Worm (Caenorhabditis elegans): Measurements from ENCODE around the gene plx-2.

The plx-2 gene

ce11 chrII:14433712-14434352 lies 9.1 kb upstream of the plx-2 start:
- TF ChIP-seq ztf-4 (tag; optimal IDR thresholded peaks at IDR 0.05) (no peak), dsc-1 (tag; optimal IDR thresholded peaks at IDR 0.05) (no peak), unc-130 (tag; optimal IDR thresholded peaks at IDR 0.05) (no peak), ztf-11 (tag; optimal IDR thresholded peaks at IDR 0.05) (peak in 1 of 2 experiments; percentile 0), unc-98 (GFP tag; IDR thresholded peaks at IDR 0.05) (no peak), nhr-19 (GFP tag; conservative IDR thresholded peaks at IDR 0.05) (no peak), mep-1 (tag; optimal IDR thresholded peaks at IDR 0.05) (no peak), ces-1 (GFP tag; optimal IDR thresholded peaks at IDR 0.05) (no peak), efl-1 (optimal IDR thresholded peaks at IDR 0.05) (no peak), efl-1 (GFP tag; optimal IDR thresholded peaks at IDR 0.05 in 1 of 2) (peak in 1 of 2 experiments; percentile 81), lin-39 (tag; optimal IDR thresholded peaks at IDR 0.05) (no peak)

ce11 chrII:14432100-14432499 lies 7.4 kb upstream of the plx-2 start:
- TF ChIP-seq sox-4 (tag; optimal IDR thresholded peaks at IDR 0.05) (no peak), lin-14 (GFP tag; optimal IDR thresholded peaks at IDR 0.05) (peak; percentile 17)

ce11 chrII:14428834-14429233 lies 4.1 kb upstream of the plx-2 start:
- TF ChIP-seq lin-14 (GFP tag; optimal IDR thresholded peaks at IDR 0.05) (no peak), nhr-71 (tag; optimal IDR thresholded peaks at IDR 0.05) (no peak), zip-4 (GFP tag; optimal IDR thresholded peaks at IDR 0.05) (no peak), isw-1 (GFP tag; IDR thresholded peaks at IDR 0.05) (no peak), mep-1 (tag; optimal IDR thresholded peaks at IDR 0.05) (no peak), nhr-76 (tag; optimal IDR thresholded peaks at IDR 0.05) (no peak), egl-13 (tag; optimal IDR thresholded peaks at IDR 0.05) (no peak), unc-130 (tag; optimal IDR thresholded peaks at IDR 0.05) (no peak), efl-1 (optimal IDR thresholded peaks at IDR 0.05) (no peak), efl-1 (GFP tag; optimal IDR thresholded peaks at IDR 0.05 in 1 of 2) (no peak), ceh-63 (GFP tag; optimal IDR thresholded peaks at IDR 0.05) (no peak), nhr-28 (tag; optimal IDR thresholded peaks at IDR 0.05) (no peak), jun-1 (tag; optimal IDR thresholded peaks at IDR 0.05) (no peak), swsn-7 (tag; optimal IDR thresholded peaks at IDR 0.05) (no peak), fkh-10 (GFP tag; optimal IDR thresholded peaks at IDR 0.05) (no peak), fkh-4 (tag; optimal IDR thresholded peaks at IDR 0.05; ENCODE audit: borderline replicate concordance) (no peak), ets-5 (GFP tag; IDR thresholded peaks at IDR 0.05) (no peak), elt-3 (tag; optimal IDR thresholded peaks at IDR 0.05) (no peak), nhr-84 (tag; optimal IDR thresholded peaks at IDR 0.05) (no peak)

- TF ChIP-seq C04F5.9 (tag; optimal IDR thresholded peaks at IDR 0.05), result no peak
- TF ChIP-seq unc-30 (tag; optimal IDR thresholded peaks at IDR 0.05), result peak; percentile 52
- TF ChIP-seq lin-14 (GFP tag; optimal IDR thresholded peaks at IDR 0.05), result peak; percentile 56
Observed at ce11 chrII:14427714-14428113, 3.0 kb upstream of the plx-2 start.

ce11 chrII:14416988-14417387 lies 7.7 kb downstream of the plx-2 start:
- TF ChIP-seq efl-1 (optimal IDR thresholded peaks at IDR 0.05) (no peak), efl-1 (GFP tag; optimal IDR thresholded peaks at IDR 0.05 in 1 of 2) (peak in 1 of 2 experiments; percentile 56), sup-37 (GFP tag; optimal IDR thresholded peaks at IDR 0.05) (no peak), nhr-71 (tag; optimal IDR thresholded peaks at IDR 0.05) (no peak)

ce11 chrII:14415427-14415826 lies 9.3 kb downstream of the plx-2 start:
- TF ChIP-seq sptf-1 (tag; optimal IDR thresholded peaks at IDR 0.05) (no peak), lin-14 (GFP tag; optimal IDR thresholded peaks at IDR 0.05) (no peak), nhr-237 (tag; optimal IDR thresholded peaks at IDR 0.05) (no peak), irx-1 (tag; optimal IDR thresholded peaks at IDR 0.05) (no peak), tlp-1 (tag; optimal IDR thresholded peaks at IDR 0.05) (no peak), mep-1 (tag; optimal IDR thresholded peaks at IDR 0.05) (no peak), sup-37 (GFP tag; optimal IDR thresholded peaks at IDR 0.05) (no peak)

Data from whole organism, L1 larva.